1 fruit fly cellular context compared by ENCODE assay signal in genomic region chr3L:14775711-14776660, dm6.
A peak's percentile ranks its signal among the peaks of the same experiment; 100 is the strongest.
TF ChIP-seq lines count a peak whose summit lies in the region.

mop (minus strand) TSS chr3L:14776129.

TF ChIP-seq in whole organism, embryonic, 481 proteins besides CTCF, POLR2A, EP300 and RAD21 (continued from another document and continues in another):
- peak; percentile 16 for TF ChIP-seq CG4820 (GFP tag; optimal IDR thresholded peaks at IDR 0.05; lab: Kevin White, UChicago)
- TF ChIP-seq Hr51 (GFP tag; optimal IDR thresholded peaks at IDR 0.05; lab: Kevin White, UChicago), result no peak
- TF ChIP-seq wor (GFP tag; IDR thresholded peaks at IDR 0.05; lab: Robert Waterston, UW), result no peak
- no peak for TF ChIP-seq bowl (GFP tag; IDR thresholded peaks at IDR 0.05; lab: Robert Waterston, UW)
- 0 out of 2 replicates have a peak, but pooled peaks have one; percentile 32 for TF ChIP-seq danr (GFP tag; IDR thresholded peaks at IDR 0.05; lab: Robert Waterston, UW)
- TF ChIP-seq usp (GFP tag; optimal IDR thresholded peaks at IDR 0.05; lab: Kevin White, UChicago), result no peak
- peak; percentile 79 for TF ChIP-seq gfzf (GFP tag; optimal IDR thresholded peaks at IDR 0.05; lab: Kevin White, UChicago)
- no peak for TF ChIP-seq bcd (GFP tag; optimal IDR thresholded peaks at IDR 0.05; lab: Kevin White, UChicago)
- peak in 1 of 3 experiments; percentile 62 for TF ChIP-seq Stat92E (GFP tag; optimal IDR thresholded peaks at IDR 0.05; lab: Kevin White, UChicago)
- TF ChIP-seq Bteb2 (GFP tag; optimal IDR thresholded peaks at IDR 0.05; lab: Kevin White, UChicago), result peak; percentile 15
- TF ChIP-seq CG11085 (GFP tag; IDR thresholded peaks at IDR 0.05; lab: Robert Waterston, UW), result peak; percentile 37; the same call in 1 of the 2 replicates
- TF ChIP-seq sob (GFP tag; IDR thresholded peaks at IDR 0.05; lab: Robert Waterston, UW), result peak; percentile 48; the same call in 1 of the 2 replicates
- no peak for TF ChIP-seq kah (GFP tag; optimal IDR thresholded peaks at IDR 0.05; lab: Kevin White, UChicago)
- TF ChIP-seq CG14860 (GFP tag; IDR thresholded peaks at IDR 0.05; lab: Robert Waterston, UW; ENCODE audit: partially characterized antibody), result peak; percentile 21; the same call in 1 of the 3 replicates
- no peak for TF ChIP-seq prd (optimal IDR thresholded peaks at IDR 0.05; lab: Kevin White, UChicago)
- peak; percentile 73 for TF ChIP-seq prd (GFP tag; IDR thresholded peaks at IDR 0.05; lab: Robert Waterston, UW)
- TF ChIP-seq Elba2 (GFP tag; optimal IDR thresholded peaks at IDR 0.05; lab: Kevin White, UChicago), result peak; percentile 42
- no peak for TF ChIP-seq HLHmδ (GFP tag; optimal IDR thresholded peaks at IDR 0.05; lab: Kevin White, UChicago)
- TF ChIP-seq unc-4 (GFP tag; IDR thresholded peaks at IDR 0.05; lab: Robert Waterston, UW; ENCODE audit: partially characterized antibody), result peak; percentile 68
- no peak for TF ChIP-seq CG16779 (GFP tag; IDR thresholded peaks at IDR 0.05; lab: Robert Waterston, UW)
- TF ChIP-seq dysf (GFP tag; IDR thresholded peaks at IDR 0.05; lab: Robert Waterston, UW), result peak; percentile 46; the same call in 2 of the 3 replicates
- TF ChIP-seq Poxn (GFP tag; IDR thresholded peaks at IDR 0.05; lab: Robert Waterston, UW), result no peak
- 0 out of 3 replicates have a peak, but pooled peaks have one; percentile 19 for TF ChIP-seq zfh1 (GFP tag; IDR thresholded peaks at IDR 0.05; lab: Robert Waterston, UW)
- TF ChIP-seq sna (GFP tag; IDR thresholded peaks at IDR 0.05; lab: Robert Waterston, UW; ENCODE audit: partially characterized antibody), result no peak
- no peak for TF ChIP-seq Hr39 (optimal IDR thresholded peaks at IDR 0.05; lab: Kevin White, UChicago)
- TF ChIP-seq ttk (GFP tag; IDR thresholded peaks at IDR 0.05; lab: Robert Waterston, UW), result peak; percentile 51
- peak; percentile 51; the same call in 1 of the 2 replicates for TF ChIP-seq vvl (GFP tag; IDR thresholded peaks at IDR 0.05; lab: Robert Waterston, UW)
- TF ChIP-seq CG9437 (GFP tag; optimal IDR thresholded peaks at IDR 0.05; lab: Kevin White, UChicago), result peak; percentile 6
- TF ChIP-seq ind (GFP tag; optimal IDR thresholded peaks at IDR 0.05; lab: Kevin White, UChicago), result no peak
- no peak for TF ChIP-seq Tbp (GFP tag; optimal IDR thresholded peaks at IDR 0.05; lab: Kevin White, UChicago)
- TF ChIP-seq dpn (GFP tag; optimal IDR thresholded peaks at IDR 0.05; lab: Kevin White, UChicago), result peak; percentile 9 to 35
- TF ChIP-seq Med (GFP tag; lab: Kevin White, UChicago), result peak; percentile 79
- no peak; the same call in 2 of the 3 replicates for TF ChIP-seq zen2 (GFP tag; IDR thresholded peaks at IDR 0.05; lab: Robert Waterston, UW; ENCODE audit: partially characterized antibody)
- TF ChIP-seq CG1647 (GFP tag; optimal IDR thresholded peaks at IDR 0.05; lab: Kevin White, UChicago), result no peak
- TF ChIP-seq CG17328 (GFP tag; IDR thresholded peaks at IDR 0.05; lab: Robert Waterston, UW), result peak; percentile 62
- TF ChIP-seq Ssrp (tag; optimal IDR thresholded peaks at IDR 0.05; lab: Kevin White, UChicago), result peak; percentile 32
- peak; percentile 93 for TF ChIP-seq MESR4 (GFP tag; optimal IDR thresholded peaks at IDR 0.05; lab: Kevin White, UChicago)
- TF ChIP-seq pros (GFP tag; optimal IDR thresholded peaks at IDR 0.05; lab: Kevin White, UChicago), result no peak
- TF ChIP-seq CG10543 (GFP tag; optimal IDR thresholded peaks at IDR 0.05; lab: Kevin White, UChicago), result no peak
- TF ChIP-seq sug (tag; optimal IDR thresholded peaks at IDR 0.05; lab: Kevin White, UChicago), result no peak
- peak; percentile 45 for TF ChIP-seq CG33213 (GFP tag; optimal IDR thresholded peaks at IDR 0.05; lab: Kevin White, UChicago)
- peak in 1 of 3 experiments; percentile 44 for TF ChIP-seq lola (GFP tag; optimal IDR thresholded peaks at IDR 0.05; lab: Kevin White, UChicago)
- no peak for TF ChIP-seq CG17385 (GFP tag; optimal IDR thresholded peaks at IDR 0.05; lab: Kevin White, UChicago)
- TF ChIP-seq pfk (GFP tag; optimal IDR thresholded peaks at IDR 0.05; lab: Kevin White, UChicago), result no peak
- TF ChIP-seq wek (GFP tag; optimal IDR thresholded peaks at IDR 0.05; lab: Kevin White, UChicago), result peak; percentile 92
- TF ChIP-seq CG12391 (tag; optimal IDR thresholded peaks at IDR 0.05; lab: Kevin White, UChicago), result peak; percentile 60
- TF ChIP-seq CG1529 (GFP tag; optimal IDR thresholded peaks at IDR 0.05; lab: Kevin White, UChicago), result no peak
- TF ChIP-seq CG6689 (GFP tag; IDR thresholded peaks at IDR 0.05; lab: Robert Waterston, UW), result no peak; the same call in 1 of the 2 replicates
- TF ChIP-seq CG13894 (tag; optimal IDR thresholded peaks at IDR 0.05; lab: Kevin White, UChicago), result no peak
- TF ChIP-seq CG6813 (GFP tag; optimal IDR thresholded peaks at IDR 0.05; lab: Kevin White, UChicago), result no peak
- TF ChIP-seq fd3F (GFP tag; optimal IDR thresholded peaks at IDR 0.05; lab: Kevin White, UChicago), result peak; percentile 8
- peak; percentile 2 for TF ChIP-seq CG9817 (tag; optimal IDR thresholded peaks at IDR 0.05; lab: Kevin White, UChicago)
- TF ChIP-seq Ada2b (GFP tag; IDR thresholded peaks at IDR 0.05; lab: Robert Waterston, UW), result peak; percentile 51
- TF ChIP-seq CoRest (tag; optimal IDR thresholded peaks at IDR 0.05; lab: Kevin White, UChicago), result peak; percentile 12
- TF ChIP-seq unpg (GFP tag; optimal IDR thresholded peaks at IDR 0.05; lab: Kevin White, UChicago), result no peak
- peak; percentile 9 for TF ChIP-seq fu2 (GFP tag; optimal IDR thresholded peaks at IDR 0.05; lab: Kevin White, UChicago)
- TF ChIP-seq HmgZ (tag; optimal IDR thresholded peaks at IDR 0.05; lab: Kevin White, UChicago), result peak; percentile 8
- TF ChIP-seq CG11723 (GFP tag; optimal IDR thresholded peaks at IDR 0.05; lab: Kevin White, UChicago), result no peak
- no peak for TF ChIP-seq pho (GFP tag; optimal IDR thresholded peaks at IDR 0.05; lab: Kevin White, UChicago)
- TF ChIP-seq CG1024 (GFP tag; IDR thresholded peaks at IDR 0.05; lab: Robert Waterston, UW), result no peak
- peak; percentile 9 for TF ChIP-seq Six4 (GFP tag; optimal IDR thresholded peaks at IDR 0.05; lab: Kevin White, UChicago)
- TF ChIP-seq CG10979 (tag; optimal IDR thresholded peaks at IDR 0.05; lab: Kevin White, UChicago), result peak; percentile 43
- TF ChIP-seq hth (optimal IDR thresholded peaks at IDR 0.05; lab: Kevin White, UChicago), result no peak
- no peak for TF ChIP-seq Gsc (GFP tag; IDR thresholded peaks at IDR 0.05; lab: Robert Waterston, UW)
- peak; percentile 36 for TF ChIP-seq CG7745 (tag; optimal IDR thresholded peaks at IDR 0.05; lab: Kevin White, UChicago)
- TF ChIP-seq CG6254 (GFP tag; optimal IDR thresholded peaks at IDR 0.05; lab: Kevin White, UChicago), result no peak
- peak; percentile 97 for TF ChIP-seq CG16863 (GFP tag; optimal IDR thresholded peaks at IDR 0.05; lab: Kevin White, UChicago)
- no peak for TF ChIP-seq psq (GFP tag; optimal IDR thresholded peaks at IDR 0.05; lab: Kevin White, UChicago)
- TF ChIP-seq row (GFP tag; IDR thresholded peaks at IDR 0.05; lab: Robert Waterston, UW), result peak; percentile 89
- no peak for TF ChIP-seq CG4707 (GFP tag; optimal IDR thresholded peaks at IDR 0.05; lab: Kevin White, UChicago)
- no peak for TF ChIP-seq CG43689 (GFP tag; IDR thresholded peaks at IDR 0.05; lab: Robert Waterston, UW)
- peak; percentile 31 for TF ChIP-seq CG4424 (GFP tag; optimal IDR thresholded peaks at IDR 0.05; lab: Kevin White, UChicago)
- TF ChIP-seq abd-A (tag; optimal IDR thresholded peaks at IDR 0.05; lab: Kevin White, UChicago), result no peak
- 0 out of 2 replicates have a peak, but pooled peaks have one; percentile 39 for TF ChIP-seq rib (GFP tag; IDR thresholded peaks at IDR 0.05; lab: Robert Waterston, UW)
- TF ChIP-seq CG18476 (GFP tag; optimal IDR thresholded peaks at IDR 0.05; lab: Kevin White, UChicago), result peak; percentile 28
- peak; percentile 63 for TF ChIP-seq CG14441 (GFP tag; IDR thresholded peaks at IDR 0.05; lab: Robert Waterston, UW)
- peak; percentile 42; the same call in 1 of the 3 replicates for TF ChIP-seq Doc3 (GFP tag; IDR thresholded peaks at IDR 0.05; lab: Robert Waterston, UW; ENCODE audit: partially characterized antibody)
- 0 out of 2 replicates have a peak, but pooled peaks have one; percentile 37 for TF ChIP-seq onecut (GFP tag; IDR thresholded peaks at IDR 0.05; lab: Robert Waterston, UW)
- peak; percentile 74; the same call in 3 of the 4 replicates for TF ChIP-seq Dll (GFP tag; IDR thresholded peaks at IDR 0.05; lab: Robert Waterston, UW; ENCODE audit: partially characterized antibody)
- no peak for TF ChIP-seq CG4328 (GFP tag; optimal IDR thresholded peaks at IDR 0.05; lab: Kevin White, UChicago)
- no peak for TF ChIP-seq Jarid2 (GFP tag; optimal IDR thresholded peaks at IDR 0.05; lab: Kevin White, UChicago)
- peak; percentile 78 for TF ChIP-seq CG8290 (GFP tag; optimal IDR thresholded peaks at IDR 0.05; lab: Kevin White, UChicago)
- peak in 1 of 2 experiments; percentile 70 for TF ChIP-seq CG8290 (tag; optimal IDR thresholded peaks at IDR 0.05; lab: Kevin White, UChicago)
- TF ChIP-seq CG9727 (GFP tag; optimal IDR thresholded peaks at IDR 0.05; lab: Kevin White, UChicago), result peak; percentile 12
- peak; percentile 44 for TF ChIP-seq CG12155 (GFP tag; optimal IDR thresholded peaks at IDR 0.05; lab: Kevin White, UChicago)
- TF ChIP-seq nmo (GFP tag; optimal IDR thresholded peaks at IDR 0.05; lab: Kevin White, UChicago), result peak; percentile 61
- TF ChIP-seq HLH3B (GFP tag; IDR thresholded peaks at IDR 0.05; lab: Robert Waterston, UW), result peak; percentile 48
- TF ChIP-seq Bgb (GFP tag; IDR thresholded peaks at IDR 0.05; lab: Robert Waterston, UW; ENCODE audit: partially characterized antibody), result peak; percentile 14; the same call in 1 of the 2 replicates
- no peak for TF ChIP-seq CG18262 (tag; optimal IDR thresholded peaks at IDR 0.05; lab: Kevin White, UChicago)
- TF ChIP-seq Fer1 (GFP tag; optimal IDR thresholded peaks at IDR 0.05; lab: Kevin White, UChicago), result no peak
- no peak for TF ChIP-seq mld (GFP tag; IDR thresholded peaks at IDR 0.05; lab: Robert Waterston, UW; ENCODE audit: partially characterized antibody)
- peak; percentile 10 for TF ChIP-seq CG8388 (GFP tag; optimal IDR thresholded peaks at IDR 0.05; lab: Kevin White, UChicago)
- TF ChIP-seq CG6654 (GFP tag; optimal IDR thresholded peaks at IDR 0.05; lab: Kevin White, UChicago), result no peak
- no peak for TF ChIP-seq tap (tag; optimal IDR thresholded peaks at IDR 0.05; lab: Kevin White, UChicago)
- TF ChIP-seq her (GFP tag; optimal IDR thresholded peaks at IDR 0.05; lab: Kevin White, UChicago), result peak; percentile 0
- peak; percentile 71 for TF ChIP-seq Scr (GFP tag; IDR thresholded peaks at IDR 0.05; lab: Robert Waterston, UW; ENCODE audit: partially characterized antibody)
- TF ChIP-seq emc (GFP tag; optimal IDR thresholded peaks at IDR 0.05; lab: Kevin White, UChicago), result no peak
- TF ChIP-seq mam (GFP tag; optimal IDR thresholded peaks at IDR 0.05; lab: Kevin White, UChicago), result peak; percentile 28
- peak; percentile 55 for TF ChIP-seq stwl (tag; optimal IDR thresholded peaks at IDR 0.05; lab: Kevin White, UChicago)
- TF ChIP-seq inv (GFP tag; IDR thresholded peaks at IDR 0.05; lab: Robert Waterston, UW; ENCODE audit: partially characterized antibody), result peak; percentile 40; the same call in 1 of the 2 replicates
- peak; percentile 29 for TF ChIP-seq CG2116 (GFP tag; optimal IDR thresholded peaks at IDR 0.05; lab: Kevin White, UChicago)
- no peak for TF ChIP-seq Camta (GFP tag; optimal IDR thresholded peaks at IDR 0.05; lab: Kevin White, UChicago)
- no peak for TF ChIP-seq CG17802 (tag; optimal IDR thresholded peaks at IDR 0.05; lab: Kevin White, UChicago)
- no peak for TF ChIP-seq Lim3 (GFP tag; IDR thresholded peaks at IDR 0.05; lab: Robert Waterston, UW)
- 0 out of 3 replicates have a peak, but pooled peaks have one; percentile 19 for TF ChIP-seq CG2889 (GFP tag; IDR thresholded peaks at IDR 0.05; lab: Robert Waterston, UW)
- TF ChIP-seq Rfx (GFP tag; IDR thresholded peaks at IDR 0.05; lab: Robert Waterston, UW), result peak; percentile 81
- TF ChIP-seq knrl (GFP tag; IDR thresholded peaks at IDR 0.05; lab: Robert Waterston, UW; ENCODE audit: partially characterized antibody), result peak; percentile 57
- no peak for TF ChIP-seq hkb (optimal IDR thresholded peaks at IDR 0.05; lab: Kevin White, UChicago)
- TF ChIP-seq hkb (GFP tag; IDR thresholded peaks at IDR 0.05; lab: Robert Waterston, UW), result peak; percentile 62; the same call in 1 of the 2 replicates
- no peak for TF ChIP-seq luna (GFP tag; optimal IDR thresholded peaks at IDR 0.05; lab: Kevin White, UChicago)
- peak; percentile 62 for TF ChIP-seq BEAF-32 (GFP tag; optimal IDR thresholded peaks at IDR 0.05; lab: Kevin White, UChicago)
- 0 out of 3 replicates have a peak, but pooled peaks have one; percentile 46 for TF ChIP-seq HLH4C (GFP tag; IDR thresholded peaks at IDR 0.05; lab: Robert Waterston, UW; ENCODE audit: partially characterized antibody)
- TF ChIP-seq CG4282 (GFP tag; optimal IDR thresholded peaks at IDR 0.05; lab: Kevin White, UChicago), result no peak
- TF ChIP-seq jumu (GFP tag; optimal IDR thresholded peaks at IDR 0.05; lab: Kevin White, UChicago), result peak; percentile 24
- TF ChIP-seq sd (tag; optimal IDR thresholded peaks at IDR 0.05; lab: Kevin White, UChicago), result no peak
- TF ChIP-seq CG11695 (GFP tag; IDR thresholded peaks at IDR 0.05; lab: Robert Waterston, UW), result 0 out of 3 replicates have a peak, but pooled peaks have one; percentile 8
- TF ChIP-seq lilli (GFP tag; optimal IDR thresholded peaks at IDR 0.05; lab: Kevin White, UChicago), result peak; percentile 32
- TF ChIP-seq Blimp-1 (GFP tag; optimal IDR thresholded peaks at IDR 0.05; lab: Kevin White, UChicago), result no peak
- TF ChIP-seq croc (GFP tag; conservative IDR thresholded peaks at IDR 0.05; lab: Robert Waterston, UW), result no peak
- TF ChIP-seq az2 (GFP tag; optimal IDR thresholded peaks at IDR 0.05; lab: Kevin White, UChicago), result peak; percentile 32
- TF ChIP-seq E2f1 (GFP tag; IDR thresholded peaks at IDR 0.05; lab: Robert Waterston, UW), result peak; percentile 41
- peak; percentile 1 for TF ChIP-seq Hsf (GFP tag; optimal IDR thresholded peaks at IDR 0.05; lab: Kevin White, UChicago)
- peak; percentile 70; the same call in 1 of the 2 replicates for TF ChIP-seq NFAT (GFP tag; IDR thresholded peaks at IDR 0.05; lab: Robert Waterston, UW)
- peak; percentile 23 for TF ChIP-seq ems (GFP tag; optimal IDR thresholded peaks at IDR 0.05; lab: Kevin White, UChicago)
- no peak for TF ChIP-seq trh (GFP tag; optimal IDR thresholded peaks at IDR 0.05; lab: Kevin White, UChicago)
- TF ChIP-seq esg (GFP tag; conservative IDR thresholded peaks at IDR 0.05; lab: Robert Waterston, UW), result peak; percentile 59
- no peak for TF ChIP-seq BtbVII (GFP tag; optimal IDR thresholded peaks at IDR 0.05; lab: Kevin White, UChicago)
- peak; percentile 12 for TF ChIP-seq grau (tag; optimal IDR thresholded peaks at IDR 0.05; lab: Kevin White, UChicago)
